Worm (Caenorhabditis elegans): Measurements from ENCODE around the gene mboa-2.

Gene mboa-2

ce11 chrV:11082475-11082874 lies 39.8 kb downstream of the mboa-2 start (continued):
- TF ChIP-seq tra-1 (GFP tag; IDR thresholded peaks at IDR 0.05) (0 out of 2 replicates have a peak, but pooled peaks have one; percentile 48), zip-2 (tag; optimal IDR thresholded peaks at IDR 0.05) (no peak), Y48G9A.11 (GFP tag; IDR thresholded peaks at IDR 0.05) (no peak), aha-1 (tag) (peak; percentile 94), F10B5.3 (tag; optimal IDR thresholded peaks at IDR 0.05) (no peak), nhr-76 (tag; optimal IDR thresholded peaks at IDR 0.05) (no peak), hmg-1.1 (GFP tag; IDR thresholded peaks at IDR 0.05) (no peak), nhr-6 (tag; optimal IDR thresholded peaks at IDR 0.05) (no peak), zfp-2 (tag; optimal IDR thresholded peaks at IDR 0.05) (no peak), lsy-2 (tag; optimal IDR thresholded peaks at IDR 0.05) (peak; percentile 13 to 36), duxl-1 (tag; optimal IDR thresholded peaks at IDR 0.05; ENCODE audit: poor library complexity) (no peak), vab-7 (GFP tag; IDR thresholded peaks at IDR 0.05) (no peak), arid-1 (GFP tag; conservative IDR thresholded peaks at IDR 0.05) (no peak), T26A8.4 (GFP tag; IDR thresholded peaks at IDR 0.05) (peak; percentile 58), Y75B8A.6 (GFP tag; IDR thresholded peaks at IDR 0.05) (no peak), set-16 (GFP tag; IDR thresholded peaks at IDR 0.05) (no peak), daf-16 (GFP tag; optimal IDR thresholded peaks at IDR 0.05) (peak in 1 of 2 experiments; percentile 96), daf-16 (tag; optimal IDR thresholded peaks at IDR 0.05) (no peak), skn-1 (tag; optimal IDR thresholded peaks at IDR 0.05) (no peak), lin-1 (GFP tag; IDR thresholded peaks at IDR 0.05) (no peak), cey-2 (tag; optimal IDR thresholded peaks at IDR 0.05; ENCODE audit: borderline replicate concordance, insufficient read depth) (no peak), nhr-10 (tag; optimal IDR thresholded peaks at IDR 0.05) (no peak), fos-1 (tag; optimal IDR thresholded peaks at IDR 0.05) (no peak), tag-97 (GFP tag; IDR thresholded peaks at IDR 0.05) (no peak), attf-4 (tag; optimal IDR thresholded peaks at IDR 0.05) (no peak), T20F7.1 (GFP tag; optimal IDR thresholded peaks at IDR 0.05) (no peak), nhr-28 (tag; optimal IDR thresholded peaks at IDR 0.05) (peak; percentile 32), hlh-11 (tag; optimal IDR thresholded peaks at IDR 0.05) (peak; percentile 78), ZK546.5 (tag; optimal IDR thresholded peaks at IDR 0.05) (no peak), dve-1 (tag; optimal IDR thresholded peaks at IDR 0.05; ENCODE audit: insufficient read depth) (peak; percentile 11), ceh-28 (tag; optimal IDR thresholded peaks at IDR 0.05) (no peak), saeg-2 (GFP tag; IDR thresholded peaks at IDR 0.05) (no peak), unc-130 (GFP tag; optimal IDR thresholded peaks at IDR 0.05) (no peak), R02D3.7 (tag; optimal IDR thresholded peaks at IDR 0.05) (no peak), ceh-44 (GFP tag; IDR thresholded peaks at IDR 0.05) (no peak), unc-62 (GFP tag; optimal IDR thresholded peaks at IDR 0.05 in 1 of 2) (peak in 1 of 2 experiments; percentile 94), unc-62 (tag; optimal IDR thresholded peaks at IDR 0.05) (no peak), F49E8.2 (tag; optimal IDR thresholded peaks at IDR 0.05; ENCODE audit: borderline replicate concordance) (no peak), nhr-102 (tag; optimal IDR thresholded peaks at IDR 0.05) (no peak), lin-29 (GFP tag; IDR thresholded peaks at IDR 0.05) (no peak; the same call in 1 of the 2 replicates), nhr-42 (GFP tag; IDR thresholded peaks at IDR 0.05) (no peak), madf-5 (GFP tag; IDR thresholded peaks at IDR 0.05) (no peak), spr-3 (GFP tag; optimal IDR thresholded peaks at IDR 0.05) (no peak), mxl-3 (GFP tag; optimal IDR thresholded peaks at IDR 0.05) (no peak), spr-1 (tag; optimal IDR thresholded peaks at IDR 0.05) (no peak), fkh-10 (GFP tag; optimal IDR thresholded peaks at IDR 0.05) (no peak), mdl-1 (tag; optimal IDR thresholded peaks at IDR 0.05) (no peak), ceh-82 (tag; optimal IDR thresholded peaks at IDR 0.05) (no peak), ctbp-1 (GFP tag; IDR thresholded peaks at IDR 0.05) (no peak), daf-12 (tag; optimal IDR thresholded peaks at IDR 0.05) (no peak), ama-1 (optimal IDR thresholded peaks at IDR 0.05) (peak; percentile 30), D1046.2 (GFP tag; IDR thresholded peaks at IDR 0.05) (no peak), php-3 (GFP tag; IDR thresholded peaks at IDR 0.05) (no peak)
